Fruit fly (Drosophila melanogaster) S2 (cell line): ENCODE results near the gene CG5265.

Source experiments
- CG8478 ChIP-seq: fragments of >200 bp; optimal IDR thresholded peaks from 2 replicates; lab custom pipeline; 2018
- CTCF ChIP-seq, 2 experiments: fragments of >200 bp; optimal IDR thresholded peaks; 2 replicates each; lab custom pipeline; 2018

The CG5265 gene

dm6 chr3R:17127912-17128311 lies 10.9 kb upstream of the CG5265 start, which contains the start of gene CG31265:
TSS of gene CG31265 (plus strand) at chr3R:17128212.
- TF ChIP-seq CTCF (optimal IDR thresholded peaks at IDR 0.05; lab: Kevin White, UChicago) (no peak), CG8478 (no peak)

DNA sequence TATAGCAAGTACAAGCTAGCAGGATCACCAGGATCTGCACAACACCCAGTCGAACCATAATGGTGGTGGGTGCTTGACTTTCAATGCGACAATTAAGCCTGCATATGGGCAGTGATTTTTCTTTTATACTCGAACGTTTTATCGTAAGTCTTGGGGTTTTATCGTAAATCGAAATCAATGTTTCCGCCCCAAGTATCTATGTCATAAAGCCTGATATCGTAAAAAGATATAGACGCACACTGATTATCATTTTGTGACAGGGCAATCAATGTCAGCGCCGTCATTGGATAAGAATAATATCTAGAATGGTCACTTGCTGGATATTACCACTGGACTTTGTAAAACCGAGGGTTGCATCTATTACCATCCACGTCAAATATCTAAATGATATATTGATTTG lies 8.5 kb upstream of the CG5265 start, which contains the start of gene CG17475:
CG17475 (minus strand) TSS at position 101 of the 400 bp plus-strand sequence.
- no peak for TF ChIP-seq CG8478
- no peak for TF ChIP-seq CTCF (optimal IDR thresholded peaks at IDR 0.05; lab: Kevin White, UChicago)

- TF ChIP-seq CG8478 (no peak), CTCF (optimal IDR thresholded peaks at IDR 0.05; lab: Kevin White, UChicago) (no peak)
These were observed 6.6 kb upstream of the CG5265 start, which contains the start of the genes CG4053 and CG31266 for dm6 chr3R:17132098-17132712. TSS of gene CG4053 (minus strand) at chr3R:17132198. TSS of gene CG31266 (plus strand) at chr3R:17132662.

DNA sequence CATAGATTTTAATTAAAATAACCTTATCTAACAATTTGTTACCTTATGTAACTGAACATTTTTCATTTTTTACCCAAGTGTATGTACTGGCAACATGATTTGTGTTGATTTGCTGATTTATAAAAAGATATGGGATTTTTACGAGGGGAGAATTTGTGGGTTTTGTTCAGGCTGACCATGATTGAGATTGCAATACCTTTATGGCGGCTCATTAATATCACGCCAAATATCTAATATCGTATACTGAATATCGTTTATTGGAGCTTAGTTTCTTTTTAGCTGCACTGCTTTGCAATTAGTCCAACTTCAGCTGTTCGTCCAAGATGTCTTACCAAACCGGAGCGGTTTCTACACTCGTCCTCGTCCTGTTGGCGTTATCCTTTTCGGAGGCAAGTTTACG lies 4.9 kb upstream of the CG5265 start, which contains the start of gene CG31267:
CG31267 (plus strand) TSS at position 301 of the 400 bp plus-strand sequence.
- no peak for TF ChIP-seq CTCF (optimal IDR thresholded peaks at IDR 0.05; lab: Kevin White, UChicago)
- no peak for TF ChIP-seq CG8478

DNA sequence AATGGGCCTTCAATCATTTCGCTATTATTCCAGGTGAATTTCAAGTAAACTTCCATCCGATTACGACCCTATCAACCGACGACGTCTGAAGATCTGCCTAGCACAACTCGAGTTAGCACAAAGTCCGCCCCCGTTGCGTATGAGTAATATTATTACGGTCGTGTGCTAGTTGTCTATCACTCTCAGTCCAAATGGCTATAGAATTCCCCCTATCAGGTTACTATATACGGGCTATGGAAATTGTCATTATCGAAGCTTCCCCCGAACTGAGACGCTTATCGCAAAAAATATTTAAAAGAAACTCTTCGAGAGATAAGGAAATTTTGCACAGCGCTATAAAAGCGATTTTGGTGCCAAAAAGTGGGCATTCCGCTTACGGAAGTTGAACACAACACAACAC lies 3.1 kb upstream of the CG5265 start, which contains the start of gene CG5246:
CG5246 (plus strand) TSS at position 365 of the 400 bp plus-strand sequence.
- TF ChIP-seq CG8478, result no peak
- no peak for TF ChIP-seq CTCF (optimal IDR thresholded peaks at IDR 0.05; lab: Kevin White, UChicago)

dm6 chr3R:17137593-17137992 lies 1.2 kb upstream of the CG5265 start, which contains the start of gene CG5255:
TSS of gene CG5255 (plus strand) at chr3R:17137893.
- no peak for TF ChIP-seq CTCF (optimal IDR thresholded peaks at IDR 0.05; lab: Kevin White, UChicago)
- TF ChIP-seq CG8478, result no peak

DNA sequence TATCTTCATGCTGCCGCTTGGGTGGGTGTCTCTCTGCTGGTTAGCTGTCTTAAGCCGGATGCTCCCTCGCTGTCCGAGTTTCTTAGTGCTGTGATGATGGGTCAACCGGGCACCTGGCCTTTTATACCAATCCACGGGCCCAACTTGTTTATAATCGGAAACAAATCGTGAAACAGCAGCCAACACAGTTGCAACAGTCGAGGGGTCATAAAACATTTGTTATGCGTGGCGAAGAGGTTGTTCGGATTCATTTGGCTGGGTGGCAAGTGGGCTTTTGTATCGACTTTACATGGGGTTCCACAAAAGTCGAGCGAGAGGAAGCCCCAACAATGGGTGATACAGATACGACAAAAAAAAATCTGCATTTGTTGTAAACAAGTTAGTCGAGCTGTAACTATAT lies 3.5 kb downstream of the CG5265 start, which contains the start of gene TwdlW:
TwdlW (minus strand) TSS at position 101 of the 400 bp plus-strand sequence.
- TF ChIP-seq CG8478, result no peak
- TF ChIP-seq CTCF (optimal IDR thresholded peaks at IDR 0.05; lab: Kevin White, UChicago), result no peak

dm6 chr3R:17147647-17148244 lies 8.9 kb downstream of the CG5265 start:
- TF ChIP-seq CTCF (optimal IDR thresholded peaks at IDR 0.05; lab: Kevin White, UChicago), result no peak
- no peak for TF ChIP-seq CG8478

DNA sequence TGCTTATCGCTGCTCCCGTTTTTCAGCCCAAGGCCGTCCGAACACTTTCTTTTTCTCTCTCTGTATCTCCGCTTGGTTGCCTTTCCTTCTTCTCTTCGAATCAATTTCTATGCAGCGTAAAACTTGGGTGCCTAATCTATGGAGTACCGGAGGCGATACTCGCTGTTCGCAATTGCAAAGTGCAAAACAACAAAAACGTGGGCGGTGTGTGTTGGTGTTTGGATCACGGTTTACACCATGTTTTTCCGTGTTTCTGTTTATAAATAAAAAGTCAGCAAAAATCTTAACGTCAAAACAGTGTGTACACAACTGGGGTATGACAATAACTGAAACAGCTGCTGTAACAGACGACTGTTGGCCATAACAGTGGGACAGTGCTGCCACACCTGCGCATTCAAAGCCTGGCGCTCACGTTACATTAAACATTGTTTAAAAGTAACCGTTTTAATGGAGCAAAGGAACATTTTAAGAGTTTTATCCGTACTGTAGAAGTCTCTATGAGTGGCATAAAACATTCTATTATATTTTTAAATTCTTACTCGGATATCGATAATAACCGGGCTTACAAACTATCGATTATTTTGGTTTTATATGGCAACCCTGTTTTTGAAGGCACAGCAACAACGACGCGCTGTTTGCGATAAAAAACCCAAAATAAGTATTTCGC lies 10.4 kb downstream of the CG5265 start, which contains the start of the genes m-cup and Det:
m-cup (minus strand) TSS at position 333 of the 667 bp plus-strand sequence.
Det (plus strand) TSS at position 588 of the 667 bp plus-strand sequence.
- TF ChIP-seq CTCF (optimal IDR thresholded peaks at IDR 0.05; lab: Kevin White, UChicago), result no peak

DNA sequence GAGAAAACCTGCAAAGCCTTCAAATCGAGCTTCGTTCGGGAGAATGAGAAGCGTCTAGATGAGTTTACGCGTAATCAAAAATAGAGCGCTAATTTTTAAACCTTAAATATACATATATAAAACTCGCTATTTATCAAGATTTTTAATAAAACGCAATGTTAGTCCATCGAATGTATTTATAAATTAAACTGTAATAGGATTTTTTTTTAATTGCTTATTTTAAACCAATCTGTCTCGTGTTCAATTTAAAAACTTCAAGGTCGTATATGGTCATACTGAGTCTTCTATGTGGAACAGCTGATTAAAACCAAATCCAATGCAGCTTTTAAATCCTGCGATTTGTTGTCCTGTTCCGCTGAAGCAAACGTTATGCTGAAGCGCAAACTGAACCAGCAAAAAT lies 11.5 kb downstream of the CG5265 start, which contains the start of gene Smug:
Smug (plus strand) TSS at position 301 of the 400 bp plus-strand sequence.
- TF ChIP-seq CG8478 (no peak), CTCF (optimal IDR thresholded peaks at IDR 0.05; lab: Kevin White, UChicago) (no peak)

dm6 chr3R:17151376-17152026 lies 12.7 kb downstream of the CG5265 start, which contains the start of gene CG5292:
TSS of gene CG5292 (plus strand) at chr3R:17151861.
- TF ChIP-seq CG8478 (no peak), CTCF (optimal IDR thresholded peaks at IDR 0.05; lab: Kevin White, UChicago) (peak in 1 of 2 experiments; percentile 24)

- no peak for TF ChIP-seq CTCF (optimal IDR thresholded peaks at IDR 0.05; lab: Kevin White, UChicago)
- TF ChIP-seq CG8478, result no peak
These were observed 39.3 kb downstream of the CG5265 start for dm6 chr3R:17178140-17178539.
